Fruit fly (Drosophila melanogaster): ENCODE data around the gene CG9098.

Gene CG9098

dm6 chr2L:6047528-6048160 is 35.5 kb upstream of the CG9098 start, which contains the start of gene IPIP (continued):
- no peak for TF ChIP-seq nerfin-1 (tag; optimal IDR thresholded peaks at IDR 0.05)
- no peak for TF ChIP-seq D19A (tag; optimal IDR thresholded peaks at IDR 0.05)
- TF ChIP-seq Fer2 (tag; optimal IDR thresholded peaks at IDR 0.05), result no peak
- no peak for TF ChIP-seq wor (GFP tag; IDR thresholded peaks at IDR 0.05)
- no peak for TF ChIP-seq fd64A (GFP tag; optimal IDR thresholded peaks at IDR 0.05)
- no peak for TF ChIP-seq BtbVII (GFP tag; optimal IDR thresholded peaks at IDR 0.05)
- no peak; the same call in 2 of the 3 replicates for TF ChIP-seq croc (GFP tag; conservative IDR thresholded peaks at IDR 0.05)
- TF ChIP-seq CTCF (GFP tag; optimal IDR thresholded peaks at IDR 0.05), result peak; percentile 13
- no peak; the same call in 1 of the 2 replicates for TF ChIP-seq ttk (GFP tag; IDR thresholded peaks at IDR 0.05)
- no peak for TF ChIP-seq fd102C (GFP tag; optimal IDR thresholded peaks at IDR 0.05)
- TF ChIP-seq CG17385 (GFP tag; optimal IDR thresholded peaks at IDR 0.05), result peak; percentile 22
- TF ChIP-seq zf30C (GFP tag; optimal IDR thresholded peaks at IDR 0.05), result no peak
- peak; percentile 12 for TF ChIP-seq ind (GFP tag; optimal IDR thresholded peaks at IDR 0.05)
- TF ChIP-seq Opbp (GFP tag; IDR thresholded peaks at IDR 0.05; ENCODE audit: partially characterized antibody), result peak; percentile 88
- TF ChIP-seq Poxn (GFP tag; IDR thresholded peaks at IDR 0.05), result no peak
- TF ChIP-seq CG12942 (GFP tag; optimal IDR thresholded peaks at IDR 0.05), result no peak
- TF ChIP-seq CG11247 (GFP tag; IDR thresholded peaks at IDR 0.05), result peak; percentile 44; the same call in 1 of the 2 replicates
- TF ChIP-seq gsb (GFP tag; IDR thresholded peaks at IDR 0.05), result no peak
- TF ChIP-seq CG11093 (GFP tag; IDR thresholded peaks at IDR 0.05), result no peak
- no peak for TF ChIP-seq CG7357 (GFP tag; IDR thresholded peaks at IDR 0.05)
- no peak for TF ChIP-seq CG8359 (GFP tag; optimal IDR thresholded peaks at IDR 0.05; ENCODE audit: borderline replicate concordance)
- no peak for TF ChIP-seq Atf6 (GFP tag; IDR thresholded peaks at IDR 0.05)
- TF ChIP-seq CG11504 (tag; optimal IDR thresholded peaks at IDR 0.05), result no peak
- no peak for TF ChIP-seq Eip74EF (GFP tag; optimal IDR thresholded peaks at IDR 0.05)
- no peak for TF ChIP-seq fru (optimal IDR thresholded peaks at IDR 0.05)
- no peak for TF ChIP-seq repo (GFP tag; optimal IDR thresholded peaks at IDR 0.05)
- TF ChIP-seq prd (optimal IDR thresholded peaks at IDR 0.05), result no peak
- peak; percentile 44; the same call in 1 of the 3 replicates for TF ChIP-seq prd (GFP tag; IDR thresholded peaks at IDR 0.05)
- peak; percentile 82 for TF ChIP-seq CG7963 (GFP tag; IDR thresholded peaks at IDR 0.05; ENCODE audit: partially characterized antibody)
- TF ChIP-seq CG10147 (GFP tag; optimal IDR thresholded peaks at IDR 0.05), result no peak
- TF ChIP-seq Ravus (GFP tag; IDR thresholded peaks at IDR 0.05), result no peak
- TF ChIP-seq CG7839 (tag; optimal IDR thresholded peaks at IDR 0.05), result no peak
- TF ChIP-seq CG2116 (GFP tag; optimal IDR thresholded peaks at IDR 0.05), result peak; percentile 10
- TF ChIP-seq ci (GFP tag; IDR thresholded peaks at IDR 0.05), result peak; percentile 79
- no peak for TF ChIP-seq CG17912 (GFP tag; optimal IDR thresholded peaks at IDR 0.05)
- peak; percentile 86 for TF ChIP-seq BEAF-32 (GFP tag; optimal IDR thresholded peaks at IDR 0.05)
- TF ChIP-seq CG13424 (tag; optimal IDR thresholded peaks at IDR 0.05), result peak; percentile 17
- no peak for TF ChIP-seq CG10274 (GFP tag; optimal IDR thresholded peaks at IDR 0.05)
- TF ChIP-seq CG12071 (GFP tag; optimal IDR thresholded peaks at IDR 0.05), result no peak
- TF ChIP-seq CG15073 (GFP tag; optimal IDR thresholded peaks at IDR 0.05), result no peak
- peak; percentile 54; the same call in 1 of the 3 replicates for TF ChIP-seq zen2 (GFP tag; IDR thresholded peaks at IDR 0.05; ENCODE audit: partially characterized antibody)
- no peak for TF ChIP-seq CG16863 (GFP tag; optimal IDR thresholded peaks at IDR 0.05)
- no peak for TF ChIP-seq Lpt (GFP tag; optimal IDR thresholded peaks at IDR 0.05)
- peak; percentile 63; the same call in 1 of the 4 replicates for TF ChIP-seq Gug (GFP tag; IDR thresholded peaks at IDR 0.05)
- no peak for TF ChIP-seq tx (GFP tag; optimal IDR thresholded peaks at IDR 0.05)
- no peak for TF ChIP-seq pan (optimal IDR thresholded peaks at IDR 0.05)
- peak in 1 of 2 experiments; percentile 43 for TF ChIP-seq pan (GFP tag; optimal IDR thresholded peaks at IDR 0.05 in 1 of 2, IDR thresholded peaks at IDR 0.05 in 1 of 2)
- TF ChIP-seq toy (GFP tag; IDR thresholded peaks at IDR 0.05), result no peak
- no peak for TF ChIP-seq CG10654 (GFP tag; optimal IDR thresholded peaks at IDR 0.05)
- no peak for TF ChIP-seq CHES-1-like (GFP tag; optimal IDR thresholded peaks at IDR 0.05)
- TF ChIP-seq C15 (GFP tag; IDR thresholded peaks at IDR 0.05), result no peak

Data from whole organism, embryonic.